Worm (Caenorhabditis elegans) whole organism, L4 larva: ENCODE results near the gene Y37H2A.10.

Experiments used
- R02D3.7 ChIP-seq: fragments of 150-350 bp; sonication (generic microtip); optimal IDR thresholded peaks from 3 replicates; lab custom pipeline; 2014; ENCODE audit warnings: missing biosample characterization, missing genetic modification characterization
- T20F7.1 ChIP-seq: fragments of 200-800 bp; sonication (Bioruptor generic); optimal IDR thresholded peaks from 2 replicates; lab custom pipeline; 2018; ENCODE audit warnings: mild to moderate bottlenecking, missing genetic modification characterization, missing compliant biosample characterization
- ceh-82 ChIP-seq: sonication (generic microtip); optimal IDR thresholded peaks from 2 replicates; lab custom pipeline; 2017; ENCODE audit warnings: missing biosample characterization, missing genetic modification characterization
- dmd-8 ChIP-seq: fragments of 200-800 bp; sonication (Bioruptor generic); IDR thresholded peaks from 2 replicates; pipeline ENCODE4 v1.3.6; 2022; ENCODE audit warnings: missing genetic modification characterization, missing compliant biosample characterization
- fos-1 ChIP-seq: fragments of 150-350 bp; optimal IDR thresholded peaks from 2 replicates; lab custom pipeline; 2014; ENCODE audit warnings: missing biosample characterization, missing genetic modification characterization
- hmg-1.1 ChIP-seq: fragments of 200-800 bp; sonication (Bioruptor generic); IDR thresholded peaks from 2 replicates; pipeline ENCODE4 v1.3.6; 2022; ENCODE audit warnings: missing genetic modification reagents, missing genetic modification characterization, missing compliant biosample characterization
- mdl-1 ChIP-seq, 2 experiments: fragments of 150-350 bp in 1 of 2; sonication (generic microtip) in 1 of 2; optimal IDR thresholded peaks; 2 replicates each; lab custom pipeline; 2014 to 2017; ENCODE audit warnings: missing biosample characterization in 2 of 2, missing genetic modification characterization in 2 of 2
- nhr-25 ChIP-seq: sonication (generic microtip); optimal IDR thresholded peaks from 2 replicates; lab custom pipeline; 2017; ENCODE audit warnings: missing genetic modification characterization, mild to moderate bottlenecking, missing compliant biosample characterization, antibody characterized with exemption, moderate library complexity, borderline replicate concordance; ENCODE audit not compliant: insufficient read depth
- nhr-28 ChIP-seq: fragments of 150-350 bp; optimal IDR thresholded peaks from 2 replicates; lab custom pipeline; 2014; ENCODE audit warnings: missing biosample characterization, missing genetic modification characterization
- nhr-42 ChIP-seq: fragments of 200-800 bp; sonication (Bioruptor generic); IDR thresholded peaks from 2 replicates; pipeline ENCODE4 v1.3.6; 2022; ENCODE audit warnings: missing genetic modification characterization, missing compliant biosample characterization
- snpc-4 ChIP-seq: fragments of 150-350 bp; optimal IDR thresholded peaks from 2 replicates; lab custom pipeline; 2014; ENCODE audit warnings: missing biosample characterization, missing genetic modification characterization
- unc-39 ChIP-seq: sonication (generic microtip); optimal IDR thresholded peaks from 2 replicates; lab custom pipeline; 2017; ENCODE audit warnings: missing biosample characterization, missing genetic modification characterization
- vab-7 ChIP-seq: fragments of 200-800 bp; sonication (Bioruptor generic); IDR thresholded peaks from 2 replicates; pipeline ENCODE4 v1.3.6; 2022; ENCODE audit warnings: missing genetic modification reagents, missing genetic modification characterization, missing compliant biosample characterization
- zfp-3 ChIP-seq: fragments of 200-800 bp; sonication (Bioruptor generic); conservative IDR thresholded peaks from 2 replicates; pipeline ENCODE4 v1.3.6; 2022; ENCODE audit warnings: missing genetic modification reagents, missing genetic modification characterization, missing compliant biosample characterization

DNA sequence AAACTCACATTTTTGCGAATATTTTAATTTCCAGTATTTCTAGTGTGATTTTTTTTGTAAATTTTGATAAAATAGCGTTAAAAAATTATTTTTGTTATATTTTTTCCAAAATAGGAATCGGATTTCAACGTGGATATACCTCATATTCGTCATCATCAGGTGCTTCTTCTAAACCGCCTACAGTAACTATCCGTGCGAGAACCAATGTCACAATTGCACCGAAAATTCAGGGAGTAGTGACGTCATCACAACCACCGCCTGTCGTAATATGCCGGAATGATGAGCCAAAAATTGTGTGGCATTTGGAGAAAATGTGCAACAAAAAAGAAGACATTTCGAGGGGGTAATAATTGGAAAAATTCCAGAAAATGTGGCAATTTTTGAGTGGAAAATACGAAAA, 47.6 kb upstream of the Y37H2A.10 start:
- TF ChIP-seq mdl-1 (tag; optimal IDR thresholded peaks at IDR 0.05; lab: Kevin White, UChicago) (no peak), snpc-4 (tag; lab: Kevin White, UChicago) (no peak), nhr-25 (tag; lab: Kevin White, UChicago) (no peak), nhr-28 (tag; lab: Kevin White, UChicago) (no peak), hmg-1.1 (no peak), nhr-42 (GFP tag; lab: Robert Waterston, UW) (no peak), unc-39 (tag; lab: Kevin White, UChicago) (no peak), zfp-3 (GFP tag; lab: Robert Waterston, UW) (no peak), R02D3.7 (tag; lab: Kevin White, UChicago) (no peak), ceh-82 (tag; lab: Kevin White, UChicago) (no peak), fos-1 (tag; lab: Kevin White, UChicago) (no peak), vab-7 (GFP tag; lab: Robert Waterston, UW) (no peak), dmd-8 (GFP tag; lab: Robert Waterston, UW) (no peak), T20F7.1 (no peak)
